Worm (Caenorhabditis elegans) whole organism, dauer: ENCODE measurements around the gene F55A4.7.

ENCODE experiments used
- unc-62 ChIP-seq: sonication (generic microtip); optimal IDR thresholded peaks from 2 replicates; lab custom pipeline; 2017; ENCODE audit warnings: missing biosample characterization, missing genetic modification reagents, missing genetic modification characterization

The F55A4.7 gene

ce11 chrX:1038347-1038746 lies at the start of gene F55A4.7:
Gene F55A4.7 (minus strand): TSS chrX:1038447.
- no peak for TF ChIP-seq unc-62 (GFP tag; lab: Kevin White, UChicago)

- no peak for TF ChIP-seq unc-62 (GFP tag; lab: Kevin White, UChicago)
These were observed 49.8 kb upstream of the F55A4.7 start, which contains the start of gene rei-2 for ce11 chrX:1088048-1088447. Gene rei-2 (minus strand): TSS chrX:1088148.

- no peak for TF ChIP-seq unc-62 (GFP tag; lab: Kevin White, UChicago)
These were observed 48.2 kb upstream of the F55A4.7 start for ce11 chrX:1086406-1086897.

- TF ChIP-seq unc-62 (GFP tag; lab: Kevin White, UChicago) = no peak
These were observed 46.8 kb upstream of the F55A4.7 start for ce11 chrX:1085000-1085399.

- TF ChIP-seq unc-62 (GFP tag; lab: Kevin White, UChicago) = no peak
These were observed 43.7 kb upstream of the F55A4.7 start for ce11 chrX:1081927-1082326.

ce11 chrX:1080549-1080948 lies 42.3 kb upstream of the F55A4.7 start, which contains the start of gene pfn-3:
Gene pfn-3 (minus strand): TSS chrX:1080649.
- TF ChIP-seq unc-62 (GFP tag; lab: Kevin White, UChicago) = no peak

ce11 chrX:1072152-1072551 lies 33.9 kb upstream of the F55A4.7 start, which contains the start of gene lim-6:
Gene lim-6 (plus strand): TSS chrX:1072452.
- no peak for TF ChIP-seq unc-62 (GFP tag; lab: Kevin White, UChicago)

- TF ChIP-seq unc-62 (GFP tag; lab: Kevin White, UChicago) = no peak
These were observed 30.7 kb upstream of the F55A4.7 start, which contains the start of gene mksr-1 for ce11 chrX:1068986-1069385. Gene mksr-1 (minus strand): TSS chrX:1069129.

- TF ChIP-seq unc-62 (GFP tag; lab: Kevin White, UChicago) = no peak
These were observed 25.8 kb upstream of the F55A4.7 start for ce11 chrX:1064064-1064463.

ce11 chrX:1062403-1063073 lies 24.3 kb upstream of the F55A4.7 start, which contains the start of gene unc-1:
Gene unc-1 (minus strand): TSS chrX:1062453.
- no peak for TF ChIP-seq unc-62 (GFP tag; lab: Kevin White, UChicago)

- no peak for TF ChIP-seq unc-62 (GFP tag; lab: Kevin White, UChicago)
These were observed 22.5 kb upstream of the F55A4.7 start for ce11 chrX:1060705-1061104.

- no peak for TF ChIP-seq unc-62 (GFP tag; lab: Kevin White, UChicago)
These were observed 19.7 kb upstream of the F55A4.7 start for ce11 chrX:1057821-1058377.

- no peak for TF ChIP-seq unc-62 (GFP tag; lab: Kevin White, UChicago)
These were observed 15.7 kb upstream of the F55A4.7 start, which contains the start of gene ncs-3 for ce11 chrX:1053929-1054328. Gene ncs-3 (plus strand): TSS chrX:1054081.

ce11 chrX:1052960-1053359 lies 14.7 kb upstream of the F55A4.7 start:
- no peak for TF ChIP-seq unc-62 (GFP tag; lab: Kevin White, UChicago)

ce11 chrX:1051041-1051440 lies 12.8 kb upstream of the F55A4.7 start:
- no peak for TF ChIP-seq unc-62 (GFP tag; lab: Kevin White, UChicago)

ce11 chrX:1046156-1046831 lies 8.0 kb upstream of the F55A4.7 start, which contains the start of gene vpat-1:
Gene vpat-1 (minus strand): TSS chrX:1046206.
- no peak for TF ChIP-seq unc-62 (GFP tag; lab: Kevin White, UChicago)
